Worm (Caenorhabditis elegans) whole organism, L4 larva: ENCODE data around the gene ZK470.2.

ENCODE experiments used
- F44E2.7 ChIP-seq: fragments of 200-800 bp; sonication (Bioruptor generic); IDR thresholded peaks from 2 replicates; pipeline ENCODE4 v2.1.2; 2022; ENCODE audit warnings: missing genetic modification characterization, missing compliant biosample characterization
- F49E8.2 ChIP-seq: sonication (generic microtip); optimal IDR thresholded peaks from 2 replicates; lab custom pipeline; 2016; ENCODE audit warnings: missing compliant biosample characterization, mild to moderate bottlenecking, missing genetic modification characterization, borderline replicate concordance
- R02D3.7 ChIP-seq: fragments of 150-350 bp; sonication (generic microtip); optimal IDR thresholded peaks from 3 replicates; lab custom pipeline; 2014; ENCODE audit warnings: missing biosample characterization, missing genetic modification characterization
- T26A8.4 ChIP-seq: fragments of 200-800 bp; sonication (Bioruptor generic); IDR thresholded peaks from 2 replicates; pipeline ENCODE4 v1.3.6; 2022; ENCODE audit warnings: missing genetic modification characterization, missing compliant biosample characterization
- Y105C5A.15 ChIP-seq: fragments of 200-800 bp; sonication (Bioruptor generic); IDR thresholded peaks from 2 replicates; pipeline ENCODE4 v1.3.6; 2022; ENCODE audit warnings: missing genetic modification characterization, missing compliant biosample characterization
- Y48G9A.11 ChIP-seq: fragments of 200-800 bp; sonication (Bioruptor generic); IDR thresholded peaks from 2 replicates; pipeline ENCODE4 v1.3.6; 2022; ENCODE audit warnings: missing genetic modification reagents, missing genetic modification characterization, missing compliant biosample characterization
- Y5F2A.4 ChIP-seq: fragments of 200-800 bp; sonication (Bioruptor generic); optimal IDR thresholded peaks from 2 replicates; lab custom pipeline; 2018; ENCODE audit warnings: mild to moderate bottlenecking, missing genetic modification characterization, missing compliant biosample characterization
- ZK337.2 ChIP-seq: fragments of 200-800 bp; sonication (Bioruptor generic); IDR thresholded peaks from 2 replicates; pipeline ENCODE4 v1.3.6; 2022; ENCODE audit warnings: missing genetic modification reagents, missing genetic modification characterization, missing compliant biosample characterization
- aha-1 ChIP-seq: fragments of 150-350 bp; peaks from one replicate; lab custom pipeline; 2014; ENCODE audit warnings: missing biosample characterization, missing genetic modification characterization
- ama-1 ChIP-seq: fragments of 150-350 bp; optimal IDR thresholded peaks from 2 replicates; lab custom pipeline; 2014; ENCODE audit warnings: inconsistent platforms, mixed read lengths
- attf-4 ChIP-seq: sonication (generic microtip); optimal IDR thresholded peaks from 3 replicates; lab custom pipeline; 2017; ENCODE audit warnings: missing biosample characterization, missing genetic modification characterization
- ceh-28 ChIP-seq: fragments of 150-350 bp; optimal IDR thresholded peaks from 2 replicates; lab custom pipeline; 2014; ENCODE audit warnings: missing biosample characterization, missing genetic modification reagents, missing genetic modification characterization
- ceh-82 ChIP-seq: sonication (generic microtip); optimal IDR thresholded peaks from 2 replicates; lab custom pipeline; 2017; ENCODE audit warnings: missing biosample characterization, missing genetic modification characterization
- daf-16 ChIP-seq, 3 experiments: sonication (generic microtip); optimal IDR thresholded peaks; 2 replicates each; lab custom pipeline; 2016 to 2017; ENCODE audit warnings: missing genetic modification characterization in 3 of 3, missing genetic modification reagents in 3 of 3, mild to moderate bottlenecking in 2 of 3, missing compliant biosample characterization in 2 of 3, missing biosample characterization in 1 of 3, moderate library complexity in 1 of 3
- daf-19 ChIP-seq: fragments of 200-800 bp; sonication (Bioruptor generic); conservative IDR thresholded peaks from 2 replicates; pipeline ENCODE4 v1.3.6; 2022; ENCODE audit warnings: missing genetic modification characterization, missing compliant biosample characterization
- daf-8 ChIP-seq: fragments of 200-800 bp; sonication (Bioruptor generic); IDR thresholded peaks from 2 replicates; pipeline ENCODE4 v1.3.6; 2022; ENCODE audit warnings: missing genetic modification characterization, missing compliant biosample characterization
- dmd-8 ChIP-seq: fragments of 200-800 bp; sonication (Bioruptor generic); IDR thresholded peaks from 2 replicates; pipeline ENCODE4 v1.3.6; 2022; ENCODE audit warnings: missing genetic modification characterization, missing compliant biosample characterization
- dpl-1 ChIP-seq: fragments of 150-350 bp; optimal IDR thresholded peaks from 2 replicates; lab custom pipeline; 2014; ENCODE audit warnings: missing biosample characterization, missing genetic modification reagents, missing genetic modification characterization
- egl-27 ChIP-seq: sonication (generic microtip); optimal IDR thresholded peaks from 3 replicates; lab custom pipeline; 2017; ENCODE audit warnings: missing biosample characterization, missing genetic modification reagents, missing genetic modification characterization
- fos-1 ChIP-seq: fragments of 150-350 bp; optimal IDR thresholded peaks from 2 replicates; lab custom pipeline; 2014; ENCODE audit warnings: missing biosample characterization, missing genetic modification characterization
- gei-8 ChIP-seq: fragments of 200-800 bp; sonication (Bioruptor generic); optimal IDR thresholded peaks from 2 replicates; lab custom pipeline; 2018; ENCODE audit warnings: mild to moderate bottlenecking, missing genetic modification characterization, missing compliant biosample characterization
- hlh-11 ChIP-seq: fragments of 200-800 bp; sonication (Bioruptor generic); optimal IDR thresholded peaks from 2 replicates; lab custom pipeline; 2018; ENCODE audit warnings: mild to moderate bottlenecking, missing genetic modification characterization, missing compliant biosample characterization
- hmg-1.1 ChIP-seq: fragments of 200-800 bp; sonication (Bioruptor generic); IDR thresholded peaks from 2 replicates; pipeline ENCODE4 v1.3.6; 2022; ENCODE audit warnings: missing genetic modification reagents, missing genetic modification characterization, missing compliant biosample characterization
- jun-1 ChIP-seq: fragments of 150-350 bp; optimal IDR thresholded peaks from 2 replicates; lab custom pipeline; 2014; ENCODE audit warnings: missing biosample characterization, missing genetic modification reagents, missing genetic modification characterization
- lin-38 ChIP-seq: fragments of 200-800 bp; sonication (Bioruptor generic); IDR thresholded peaks from 2 replicates; pipeline ENCODE4 v1.3.6; 2022; ENCODE audit warnings: missing genetic modification reagents, missing genetic modification characterization, missing compliant biosample characterization
- lsy-2 ChIP-seq, 2 experiments: fragments of 150-350 bp in 1 of 2; sonication (generic microtip) in 1 of 2; optimal IDR thresholded peaks; 2 replicates each; lab custom pipeline; 2014 to 2017; ENCODE audit warnings: missing biosample characterization in 2 of 2, missing genetic modification characterization in 2 of 2
- madf-5 ChIP-seq, 2 experiments: fragments of 200-800 bp; sonication (Bioruptor generic); IDR thresholded peaks; 2 replicates each; pipeline ENCODE4 v1.3.6; 2022; ENCODE audit warnings: missing compliant biosample characterization in 2 of 2, missing genetic modification characterization in 2 of 2
- mep-1 ChIP-seq: fragments of 150-350 bp; sonication (generic microtip); optimal IDR thresholded peaks from 3 replicates; lab custom pipeline; 2014; ENCODE audit warnings: missing biosample characterization, missing genetic modification characterization
- nhr-10 ChIP-seq: fragments of 150-350 bp; optimal IDR thresholded peaks from 2 replicates; lab custom pipeline; 2014; ENCODE audit warnings: missing biosample characterization, missing genetic modification characterization
- nhr-102 ChIP-seq: sonication (generic microtip); optimal IDR thresholded peaks from 2 replicates; lab custom pipeline; 2016; ENCODE audit warnings: mild to moderate bottlenecking, missing genetic modification characterization, moderate library complexity, missing compliant biosample characterization
- nhr-237 ChIP-seq: sonication (generic microtip); optimal IDR thresholded peaks from 2 replicates; lab custom pipeline; 2017; ENCODE audit warnings: missing biosample characterization, missing genetic modification characterization
- nhr-28 ChIP-seq: fragments of 150-350 bp; optimal IDR thresholded peaks from 2 replicates; lab custom pipeline; 2014; ENCODE audit warnings: missing biosample characterization, missing genetic modification characterization
- nhr-41 ChIP-seq: fragments of 200-800 bp; sonication (Bioruptor generic); IDR thresholded peaks from 2 replicates; pipeline ENCODE4 v1.3.6; 2022; ENCODE audit warnings: missing genetic modification reagents, missing genetic modification characterization, missing compliant biosample characterization
- nhr-42 ChIP-seq: fragments of 200-800 bp; sonication (Bioruptor generic); IDR thresholded peaks from 2 replicates; pipeline ENCODE4 v1.3.6; 2022; ENCODE audit warnings: missing genetic modification characterization, missing compliant biosample characterization
- nhr-48 ChIP-seq: sonication (generic microtip); optimal IDR thresholded peaks from 2 replicates; lab custom pipeline; 2016; ENCODE audit warnings: mild to moderate bottlenecking, missing genetic modification characterization, missing compliant biosample characterization
- nhr-6 ChIP-seq: fragments of 150-350 bp; optimal IDR thresholded peaks from 2 replicates; lab custom pipeline; 2014; ENCODE audit warnings: missing biosample characterization, missing genetic modification characterization
- nhr-76 ChIP-seq: fragments of 150-350 bp; optimal IDR thresholded peaks from 2 replicates; lab custom pipeline; 2014; ENCODE audit warnings: missing biosample characterization, missing genetic modification characterization
- php-3 ChIP-seq: fragments of 200-800 bp; sonication (Bioruptor generic); IDR thresholded peaks from 2 replicates; pipeline ENCODE4 v1.3.6; 2022; ENCODE audit warnings: missing genetic modification reagents, missing genetic modification characterization, missing compliant biosample characterization
- saeg-2 ChIP-seq: fragments of 200-800 bp; sonication (Bioruptor generic); IDR thresholded peaks from 2 replicates; pipeline ENCODE4 v1.3.6; 2022; ENCODE audit warnings: missing genetic modification reagents, missing genetic modification characterization, missing compliant biosample characterization
- snpc-1.2 ChIP-seq: fragments of 200-800 bp; sonication (Bioruptor generic); IDR thresholded peaks from 2 replicates; pipeline ENCODE4 v1.3.6; 2022; ENCODE audit warnings: missing genetic modification reagents, missing genetic modification characterization, missing compliant biosample characterization
- snpc-4 ChIP-seq: fragments of 150-350 bp; optimal IDR thresholded peaks from 2 replicates; lab custom pipeline; 2014; ENCODE audit warnings: missing biosample characterization, missing genetic modification characterization
- spr-1 ChIP-seq: sonication (generic microtip); optimal IDR thresholded peaks from 2 replicates; lab custom pipeline; 2016; ENCODE audit warnings: mild to moderate bottlenecking, missing genetic modification characterization, missing compliant biosample characterization
- spr-3 ChIP-seq: fragments of 200-800 bp; sonication (Bioruptor generic); optimal IDR thresholded peaks from 2 replicates; lab custom pipeline; 2018; ENCODE audit warnings: mild to moderate bottlenecking, missing genetic modification characterization, missing compliant biosample characterization
- unc-62 ChIP-seq, 3 experiments: fragments of 150-350 bp in 1 of 3; sonication (generic microtip); optimal IDR thresholded peaks in 2 of 3; peaks in 1 of 3; 1 replicate in 1 of 3; 2 replicates in 2 of 3; lab custom pipeline; 2014 to 2017; ENCODE audit warnings: missing biosample characterization in 3 of 3, missing genetic modification characterization in 3 of 3, missing genetic modification reagents in 3 of 3, missing genotype in 1 of 3
- zag-1 ChIP-seq: fragments of 150-350 bp; optimal IDR thresholded peaks from 2 replicates; lab custom pipeline; 2014; ENCODE audit warnings: missing biosample characterization, missing genetic modification characterization
- zip-2 ChIP-seq: fragments of 150-350 bp; optimal IDR thresholded peaks from 2 replicates; lab custom pipeline; 2014; ENCODE audit warnings: missing biosample characterization, missing genetic modification characterization
- ztf-11 ChIP-seq: fragments of 150-350 bp; optimal IDR thresholded peaks from 2 replicates; lab custom pipeline; 2014; ENCODE audit warnings: missing biosample characterization, missing genetic modification characterization

Gene ZK470.2

ce11 chrX:4190537-4191144 is 55.7 kb downstream of the ZK470.2 start, which contains the start of gene vha-12 (continued):
- TF ChIP-seq ceh-28 (no peak), F49E8.2 (tag; lab: Kevin White, UChicago) (no peak), ama-1 (lab: Kevin White, UChicago) (peak; percentile 70), Y48G9A.11 (no peak), mep-1 (tag; lab: Kevin White, UChicago) (peak; percentile 96), hmg-1.1 (GFP tag; lab: Robert Waterston, UW) (peak; percentile 95)
- TF ChIP-seq, all 104 proteins: peak for 58

ce11 chrX:4192235-4192634 is 57.3 kb downstream of the ZK470.2 start:
- TF ChIP-seq nhr-41 (GFP tag; lab: Robert Waterston, UW) (no peak), unc-62 (GFP tag; optimal IDR thresholded peaks at IDR 0.05 in 1 of 2; lab: Kevin White, UChicago) (peak in 1 of 2 experiments; percentile 61), unc-62 (tag; optimal IDR thresholded peaks at IDR 0.05; lab: Kevin White, UChicago) (no peak), aha-1 (tag; lab: Kevin White, UChicago) (peak; percentile 94)

DNA sequence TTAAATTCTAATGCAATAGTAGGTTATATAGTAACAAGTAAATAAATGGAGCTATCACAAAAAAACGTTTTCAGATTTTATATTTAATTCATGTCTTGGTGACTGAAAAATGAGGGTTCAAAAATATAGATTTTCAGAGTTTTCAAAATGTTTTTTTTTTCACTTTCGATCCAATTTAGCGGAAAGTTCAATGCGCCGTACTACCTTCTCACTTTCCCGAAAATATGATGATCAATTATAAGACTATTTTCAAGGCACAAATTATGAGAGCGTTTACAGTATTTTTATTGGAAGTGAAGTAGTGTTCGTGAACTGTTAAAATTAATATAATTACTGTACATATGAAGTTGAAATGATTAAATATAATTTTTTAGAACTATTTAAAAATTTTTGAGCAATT is 58.1 kb downstream of the ZK470.2 start:
- TF ChIP-seq spr-3 (GFP tag; lab: Kevin White, UChicago), result peak; percentile 33
- TF ChIP-seq hmg-1.1 (GFP tag; lab: Robert Waterston, UW), result 0 out of 2 replicates have a peak, but pooled peaks have one; percentile 20
- no peak for TF ChIP-seq dmd-8
- TF ChIP-seq zag-1, result no peak
- peak; percentile 24 for TF ChIP-seq jun-1
- peak; percentile 41 for TF ChIP-seq spr-1 (tag; lab: Kevin White, UChicago)
- TF ChIP-seq dpl-1 (GFP tag; lab: Kevin White, UChicago), result no peak
- no peak for TF ChIP-seq gei-8
- no peak for TF ChIP-seq daf-19
- 0 out of 2 replicates have a peak, but pooled peaks have one; percentile 22 for TF ChIP-seq Y105C5A.15
- TF ChIP-seq lsy-2 (tag; optimal IDR thresholded peaks at IDR 0.05; lab: Kevin White, UChicago), result no peak
- no peak for TF ChIP-seq daf-8 (GFP tag; lab: Robert Waterston, UW)
- TF ChIP-seq ztf-11 (tag; lab: Kevin White, UChicago), result no peak
- no peak for TF ChIP-seq nhr-237
- TF ChIP-seq Y5F2A.4 (GFP tag; lab: Kevin White, UChicago), result no peak
- TF ChIP-seq attf-4 (tag; lab: Kevin White, UChicago), result no peak
- TF ChIP-seq ZK337.2 (GFP tag; lab: Robert Waterston, UW), result no peak
- no peak for TF ChIP-seq snpc-4 (tag; lab: Kevin White, UChicago)
- peak; percentile 55 for TF ChIP-seq nhr-102 (tag; lab: Kevin White, UChicago)
- TF ChIP-seq fos-1 (tag; lab: Kevin White, UChicago), result no peak
- no peak for TF ChIP-seq nhr-41 (GFP tag; lab: Robert Waterston, UW)
- no peak for TF ChIP-seq F49E8.2 (tag; lab: Kevin White, UChicago)
- TF ChIP-seq mep-1 (tag; lab: Kevin White, UChicago), result peak; percentile 68
- no peak for TF ChIP-seq madf-5 (GFP tag; IDR thresholded peaks at IDR 0.05; lab: Robert Waterston, UW)
- TF ChIP-seq T26A8.4 (GFP tag; lab: Robert Waterston, UW), result peak; percentile 64; the same call in 1 of the 2 replicates
- peak; percentile 12 for TF ChIP-seq nhr-48
- TF ChIP-seq daf-16 (GFP tag; optimal IDR thresholded peaks at IDR 0.05; lab: Kevin White, UChicago), result peak in 1 of 2 experiments; percentile 21
- peak; percentile 28 for TF ChIP-seq daf-16 (tag; optimal IDR thresholded peaks at IDR 0.05; lab: Kevin White, UChicago)
- TF ChIP-seq zip-2, result peak; percentile 27
- TF ChIP-seq nhr-10 (tag; lab: Kevin White, UChicago), result no peak
- TF ChIP-seq lin-38 (GFP tag; lab: Robert Waterston, UW), result peak; percentile 37; the same call in 1 of the 2 replicates
- TF ChIP-seq nhr-76 (tag; lab: Kevin White, UChicago), result no peak
- TF ChIP-seq ceh-82 (tag; lab: Kevin White, UChicago), result no peak
- peak; percentile 39 for TF ChIP-seq hlh-11 (tag; lab: Kevin White, UChicago)
- peak; percentile 3 for TF ChIP-seq nhr-28
- TF ChIP-seq snpc-1.2 (GFP tag; lab: Robert Waterston, UW), result no peak
- no peak for TF ChIP-seq egl-27 (tag; lab: Kevin White, UChicago)
- TF ChIP-seq R02D3.7, result no peak
- no peak for TF ChIP-seq nhr-6 (tag; lab: Kevin White, UChicago)
- no peak for TF ChIP-seq F44E2.7 (GFP tag; lab: Robert Waterston, UW)
- peak; percentile 22; the same call in 1 of the 2 replicates for TF ChIP-seq php-3 (GFP tag; lab: Robert Waterston, UW)
- no peak for TF ChIP-seq nhr-42 (GFP tag; lab: Robert Waterston, UW)
- peak; percentile 33; the same call in 1 of the 2 replicates for TF ChIP-seq saeg-2 (GFP tag; lab: Robert Waterston, UW)
